Fruit fly (Drosophila melanogaster): Measurements from ENCODE around the gene LManI.

- no peak for TF ChIP-seq pfk (GFP tag; optimal IDR thresholded peaks at IDR 0.05)
- no peak for TF ChIP-seq CG17612 (GFP tag; IDR thresholded peaks at IDR 0.05)
- TF ChIP-seq h (optimal IDR thresholded peaks at IDR 0.05): no peak
- TF ChIP-seq CG13287 (GFP tag; IDR thresholded peaks at IDR 0.05; ENCODE audit: partially characterized antibody): no peak
- no peak for TF ChIP-seq CG11504 (tag; optimal IDR thresholded peaks at IDR 0.05)
- TF ChIP-seq zfh2 (GFP tag; optimal IDR thresholded peaks at IDR 0.05): no peak
- no peak for TF ChIP-seq CG14050 (GFP tag; IDR thresholded peaks at IDR 0.05)
- no peak for TF ChIP-seq CG16863 (GFP tag; optimal IDR thresholded peaks at IDR 0.05)
- no peak for TF ChIP-seq gro (GFP tag; optimal IDR thresholded peaks at IDR 0.05)
- TF ChIP-seq ind (GFP tag; optimal IDR thresholded peaks at IDR 0.05): no peak
- TF ChIP-seq CG11696 (GFP tag; IDR thresholded peaks at IDR 0.05): no peak
- no peak for TF ChIP-seq pita (GFP tag; optimal IDR thresholded peaks at IDR 0.05)
Observed at dm6 chr2L:10472257-10472656, 15.2 kb upstream of the LManI start.

Measured in whole organism, embryonic.